Worm (Caenorhabditis elegans): ENCODE results near the gene F41E6.12.
A peak's percentile ranks its signal among the peaks of the same experiment; 100 is the strongest.

Gene F41E6.12

ce11 chrV:8667230-8668021 lies 38.5 kb upstream of the F41E6.12 start:
- TF ChIP-seq F13H6.1 (tag; optimal IDR thresholded peaks at IDR 0.05) (peak; percentile 71), sma-9 (GFP tag; optimal IDR thresholded peaks at IDR 0.05) (peak; percentile 78), sma-9 (tag; optimal IDR thresholded peaks at IDR 0.05) (no peak), sma-3 (GFP tag; optimal IDR thresholded peaks at IDR 0.05) (no peak), nhr-25 (tag; optimal IDR thresholded peaks at IDR 0.05) (no peak), lin-39 (tag; optimal IDR thresholded peaks at IDR 0.05) (no peak), lsy-2 (tag; optimal IDR thresholded peaks at IDR 0.05) (peak in 1 of 2 experiments; percentile 25), nhr-21 (tag; optimal IDR thresholded peaks at IDR 0.05) (no peak), nhr-129 (tag; optimal IDR thresholded peaks at IDR 0.05) (peak; percentile 33)

ce11 chrV:8665765-8666164 lies 36.8 kb upstream of the F41E6.12 start, which contains the start of gene ZC190.4:
Gene ZC190.4, plus strand, starts transcription at chrV:8666065.
- TF ChIP-seq C34F6.9 (tag; optimal IDR thresholded peaks at IDR 0.05), result no peak
- TF ChIP-seq unc-55 (GFP tag; optimal IDR thresholded peaks at IDR 0.05), result no peak
- no peak for TF ChIP-seq nhr-237 (tag; optimal IDR thresholded peaks at IDR 0.05)
- no peak for TF ChIP-seq aly-2 (tag; optimal IDR thresholded peaks at IDR 0.05)
- no peak for TF ChIP-seq nhr-77 (tag; optimal IDR thresholded peaks at IDR 0.05)
- no peak for TF ChIP-seq nhr-6 (tag; optimal IDR thresholded peaks at IDR 0.05)
- TF ChIP-seq mab-5 (tag; optimal IDR thresholded peaks at IDR 0.05), result no peak

DNA sequence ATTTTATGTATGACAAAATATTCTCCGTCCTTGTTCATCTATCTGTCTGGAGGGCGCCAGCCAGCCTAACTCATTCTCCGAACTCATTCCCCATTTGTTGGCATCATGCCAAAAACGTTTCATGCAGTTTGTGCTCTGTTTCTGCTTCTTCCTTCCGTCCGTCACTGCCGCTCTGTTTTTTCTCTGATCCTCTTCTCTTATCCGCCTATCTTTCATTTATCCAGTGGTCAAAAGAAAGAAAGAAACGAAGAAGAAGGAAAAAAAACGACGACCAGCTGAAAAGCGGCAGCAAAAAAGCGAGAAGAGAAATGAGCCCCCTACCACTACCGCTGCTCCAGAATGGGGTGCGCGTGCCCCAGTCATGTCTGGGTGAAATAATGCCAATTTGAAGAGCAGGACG lies 34.1 kb upstream of the F41E6.12 start:
- peak; percentile 43 for TF ChIP-seq Y55F3AM.14 (GFP tag; optimal IDR thresholded peaks at IDR 0.05)
- peak in 1 of 2 experiments; percentile 29 for TF ChIP-seq lsy-2 (tag; optimal IDR thresholded peaks at IDR 0.05)
- TF ChIP-seq nhr-25 (tag; optimal IDR thresholded peaks at IDR 0.05), result no peak
- no peak for TF ChIP-seq elt-3 (tag; optimal IDR thresholded peaks at IDR 0.05)
- peak; percentile 57 for TF ChIP-seq F13H6.1 (tag; optimal IDR thresholded peaks at IDR 0.05)
- no peak for TF ChIP-seq lin-39 (tag; optimal IDR thresholded peaks at IDR 0.05)
- TF ChIP-seq sma-9 (GFP tag; optimal IDR thresholded peaks at IDR 0.05), result peak; percentile 43
- TF ChIP-seq sma-9 (tag; optimal IDR thresholded peaks at IDR 0.05), result no peak
- TF ChIP-seq nhr-77 (tag; optimal IDR thresholded peaks at IDR 0.05), result no peak
- peak; percentile 80 for TF ChIP-seq zag-1 (tag; optimal IDR thresholded peaks at IDR 0.05)
- no peak for TF ChIP-seq gmeb-1 (tag; optimal IDR thresholded peaks at IDR 0.05)
- TF ChIP-seq egl-27 (tag; optimal IDR thresholded peaks at IDR 0.05), result no peak
- TF ChIP-seq peb-1 (tag; optimal IDR thresholded peaks at IDR 0.05), result no peak
- TF ChIP-seq sem-4 (tag; optimal IDR thresholded peaks at IDR 0.05), result peak; percentile 36
- peak; percentile 51 for TF ChIP-seq C34F6.9 (tag; optimal IDR thresholded peaks at IDR 0.05)
- TF ChIP-seq nhr-11 (tag; optimal IDR thresholded peaks at IDR 0.05), result no peak
- TF ChIP-seq mdl-1 (tag; optimal IDR thresholded peaks at IDR 0.05), result no peak
- peak; percentile 40 for TF ChIP-seq unc-55 (GFP tag; optimal IDR thresholded peaks at IDR 0.05)
- peak; percentile 6 for TF ChIP-seq snpc-4 (tag; optimal IDR thresholded peaks at IDR 0.05)
- TF ChIP-seq nhr-129 (tag; optimal IDR thresholded peaks at IDR 0.05), result peak; percentile 40

DNA sequence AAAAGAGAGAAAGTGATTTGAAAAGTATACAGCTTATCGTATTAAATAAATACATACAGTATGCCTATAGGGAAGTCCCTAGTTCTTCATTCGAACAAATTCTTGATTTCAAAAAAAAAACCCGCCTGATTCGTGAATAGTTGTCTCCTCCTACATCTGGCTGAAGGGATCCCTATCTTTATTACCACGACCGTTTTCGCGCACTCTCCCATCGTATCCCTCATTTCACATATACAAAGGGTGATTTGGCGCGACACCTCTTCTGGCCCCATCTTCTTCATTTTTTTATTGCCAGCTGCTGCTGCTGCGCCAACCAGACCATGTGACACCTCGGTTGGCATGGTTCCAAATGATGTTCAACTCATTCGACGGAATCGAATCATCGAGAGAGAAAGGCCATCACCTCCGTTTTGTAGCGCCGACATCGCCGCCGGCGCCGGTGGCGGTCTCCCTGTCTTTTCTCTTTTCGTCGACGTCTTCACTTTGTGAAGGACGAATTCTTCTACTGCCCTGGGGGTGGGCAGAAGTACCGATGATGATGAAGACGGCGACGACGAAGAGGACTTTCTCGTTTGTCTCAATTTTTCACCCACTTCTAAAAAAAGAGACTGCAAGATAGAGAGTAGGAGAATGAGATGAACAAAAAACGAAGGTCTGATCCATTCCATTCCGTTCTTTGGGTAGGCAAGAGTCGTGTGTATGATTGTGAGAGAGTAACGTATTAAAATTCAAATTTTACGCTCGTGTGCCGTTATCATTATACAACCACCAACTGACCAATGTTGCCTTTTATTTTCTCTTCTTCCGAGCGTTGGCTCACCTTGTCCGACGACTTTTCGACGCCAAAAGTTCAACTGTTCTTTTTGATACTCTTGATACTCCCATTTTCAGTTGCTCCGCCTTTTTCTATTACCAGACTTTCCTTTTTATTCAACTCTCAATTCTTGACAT lies 33.4 kb upstream of the F41E6.12 start:
- TF ChIP-seq nhr-21 (tag; optimal IDR thresholded peaks at IDR 0.05), result peak; percentile 56
- no peak for TF ChIP-seq mab-5 (tag; optimal IDR thresholded peaks at IDR 0.05)
- peak; percentile 43 for TF ChIP-seq ceh-16 (tag; optimal IDR thresholded peaks at IDR 0.05)
- TF ChIP-seq crh-2 (tag; optimal IDR thresholded peaks at IDR 0.05), result no peak
- no peak for TF ChIP-seq snpc-4 (tag; optimal IDR thresholded peaks at IDR 0.05)
- TF ChIP-seq sma-9 (GFP tag; optimal IDR thresholded peaks at IDR 0.05), result peak; percentile 81
- no peak for TF ChIP-seq sma-9 (tag; optimal IDR thresholded peaks at IDR 0.05)
- no peak for TF ChIP-seq alr-1 (tag; optimal IDR thresholded peaks at IDR 0.05)
- no peak for TF ChIP-seq nhr-237 (tag; optimal IDR thresholded peaks at IDR 0.05)
- TF ChIP-seq mdl-1 (tag; optimal IDR thresholded peaks at IDR 0.05), result peak in 1 of 2 experiments; percentile 20
- TF ChIP-seq nhr-10 (tag; optimal IDR thresholded peaks at IDR 0.05), result no peak
- TF ChIP-seq nhr-23 (tag; optimal IDR thresholded peaks at IDR 0.05), result no peak
- TF ChIP-seq F13H6.1 (tag; optimal IDR thresholded peaks at IDR 0.05), result peak; percentile 54
- TF ChIP-seq ama-1 (optimal IDR thresholded peaks at IDR 0.05), result no peak
- peak; percentile 35 for TF ChIP-seq nhr-129 (tag; optimal IDR thresholded peaks at IDR 0.05)
- TF ChIP-seq lsy-2 (tag; optimal IDR thresholded peaks at IDR 0.05), result peak in 1 of 2 experiments; percentile 21
- TF ChIP-seq lin-13 (GFP tag; optimal IDR thresholded peaks at IDR 0.05), result no peak
- TF ChIP-seq mbf-1 (tag; optimal IDR thresholded peaks at IDR 0.05), result no peak
- TF ChIP-seq dmd-4 (tag; optimal IDR thresholded peaks at IDR 0.05), result no peak
- TF ChIP-seq ceh-82 (tag; optimal IDR thresholded peaks at IDR 0.05), result no peak
- TF ChIP-seq sma-3 (GFP tag; optimal IDR thresholded peaks at IDR 0.05), result peak; percentile 82
- peak; percentile 91 for TF ChIP-seq blmp-1 (tag; optimal IDR thresholded peaks at IDR 0.05; ENCODE audit: insufficient read depth)
- TF ChIP-seq egl-27 (tag; optimal IDR thresholded peaks at IDR 0.05), result peak; percentile 65
- no peak for TF ChIP-seq elt-1 (tag; optimal IDR thresholded peaks at IDR 0.05)
- no peak for TF ChIP-seq unc-62 (GFP tag; optimal IDR thresholded peaks at IDR 0.05)
- TF ChIP-seq C34F6.9 (tag; optimal IDR thresholded peaks at IDR 0.05), result no peak
- no peak for TF ChIP-seq ztf-1 (GFP tag; conservative IDR thresholded peaks at IDR 0.05)
- TF ChIP-seq sem-4 (tag; optimal IDR thresholded peaks at IDR 0.05), result peak; percentile 76
- TF ChIP-seq aly-2 (tag; optimal IDR thresholded peaks at IDR 0.05), result no peak
- no peak for TF ChIP-seq ztf-11 (tag; optimal IDR thresholded peaks at IDR 0.05)
- TF ChIP-seq nhr-77 (tag; optimal IDR thresholded peaks at IDR 0.05), result no peak
- no peak for TF ChIP-seq nhr-6 (tag; optimal IDR thresholded peaks at IDR 0.05)

Measured in whole organism, L2 larva.